Worm (Caenorhabditis elegans) whole organism, late embryonic: Measurements from ENCODE around the gene sta-1.
A peak's percentile ranks its signal among the peaks of the same experiment; 100 is the strongest.

Experiments used
- F13H6.1 ChIP-seq: sonication (generic microtip); optimal IDR thresholded peaks from 2 replicates; lab custom pipeline; 2016; ENCODE audit warnings: missing genetic modification characterization, missing compliant biosample characterization
- K02D7.2 ChIP-seq: sonication (generic microtip); optimal IDR thresholded peaks from 2 replicates; lab custom pipeline; 2017; ENCODE audit warnings: mild to moderate bottlenecking, missing genetic modification characterization, missing compliant biosample characterization
- K09A11.1 ChIP-seq: sonication (generic microtip); optimal IDR thresholded peaks from 2 replicates; lab custom pipeline; 2017; ENCODE audit warnings: antibody characterized with exemption, mild to moderate bottlenecking, missing genetic modification characterization, missing compliant biosample characterization; ENCODE audit not compliant: insufficient read depth
- T23F11.4 ChIP-seq: fragments of 200-800 bp; sonication (Bioruptor generic); optimal IDR thresholded peaks from 2 replicates; lab custom pipeline; 2018; ENCODE audit warnings: mild to moderate bottlenecking, missing genetic modification characterization, missing compliant biosample characterization
- ahr-1 ChIP-seq: sonication (generic microtip); optimal IDR thresholded peaks from 2 replicates; lab custom pipeline; 2016; ENCODE audit warnings: missing genetic modification characterization, missing compliant biosample characterization
- ama-1 ChIP-seq: fragments of 150-350 bp; optimal IDR thresholded peaks from 2 replicates; lab custom pipeline; 2014
- ceh-14 ChIP-seq: sonication (generic microtip); optimal IDR thresholded peaks from 2 replicates; lab custom pipeline; 2016; ENCODE audit warnings: missing genotype, missing genetic modification characterization, missing compliant biosample characterization
- ceh-18 ChIP-seq: sonication (generic microtip); optimal IDR thresholded peaks from 2 replicates; lab custom pipeline; 2016; ENCODE audit warnings: missing genetic modification characterization, missing compliant biosample characterization
- ceh-19 ChIP-seq: fragments of 200-800 bp; sonication (Bioruptor generic); optimal IDR thresholded peaks from 2 replicates; lab custom pipeline; 2018; ENCODE audit warnings: mild to moderate bottlenecking, missing genetic modification characterization, missing compliant biosample characterization
- ceh-2 ChIP-seq: sonication (generic microtip); optimal IDR thresholded peaks from 2 replicates; lab custom pipeline; 2016; ENCODE audit warnings: missing genotype, missing genetic modification characterization, missing compliant biosample characterization
- ceh-22 ChIP-seq: sonication (generic microtip); optimal IDR thresholded peaks from 2 replicates; lab custom pipeline; 2017; ENCODE audit warnings: missing biosample characterization, missing genetic modification characterization
- ceh-24 ChIP-seq: sonication (generic microtip); optimal IDR thresholded peaks from 2 replicates; lab custom pipeline; 2016; ENCODE audit warnings: mild to moderate bottlenecking, missing genetic modification characterization, missing compliant biosample characterization
- ceh-30 ChIP-seq: fragments of 150-350 bp; optimal IDR thresholded peaks from 2 replicates; lab custom pipeline; 2014; ENCODE audit warnings: missing biosample characterization, missing genetic modification characterization
- ceh-31 ChIP-seq: sonication (generic microtip); optimal IDR thresholded peaks from 2 replicates; lab custom pipeline; 2016; ENCODE audit warnings: missing genetic modification characterization, missing compliant biosample characterization
- ceh-34 ChIP-seq: sonication (generic microtip); optimal IDR thresholded peaks from 2 replicates; lab custom pipeline; 2016; ENCODE audit warnings: mild to moderate bottlenecking, missing genetic modification characterization, missing compliant biosample characterization
- ceh-45 ChIP-seq: fragments of 200-800 bp; sonication (Bioruptor generic); IDR thresholded peaks from 2 replicates; pipeline ENCODE4 v1.3.6; 2022; ENCODE audit warnings: missing genetic modification reagents, missing genetic modification characterization, missing compliant biosample characterization
- ceh-48 ChIP-seq: sonication (generic microtip); optimal IDR thresholded peaks from 2 replicates; lab custom pipeline; 2016; ENCODE audit warnings: missing genetic modification characterization, inconsistent platforms, missing compliant biosample characterization
- ceh-6 ChIP-seq: fragments of 200-800 bp; sonication (Bioruptor generic); optimal IDR thresholded peaks from 2 replicates; lab custom pipeline; 2018; ENCODE audit warnings: mild to moderate bottlenecking, missing genetic modification characterization, missing compliant biosample characterization
- ceh-9 ChIP-seq: sonication (generic microtip); optimal IDR thresholded peaks from 2 replicates; lab custom pipeline; 2016; ENCODE audit warnings: mild to moderate bottlenecking, missing genetic modification characterization, inconsistent platforms, missing compliant biosample characterization
- che-1 ChIP-seq: sonication (generic microtip); optimal IDR thresholded peaks from 2 replicates; lab custom pipeline; 2016; ENCODE audit warnings: mild to moderate bottlenecking, missing genetic modification characterization, missing compliant biosample characterization
- dmd-4 ChIP-seq: sonication (generic microtip); optimal IDR thresholded peaks from 2 replicates; lab custom pipeline; 2016; ENCODE audit warnings: borderline replicate concordance, missing genetic modification characterization, missing compliant biosample characterization
- dve-1 ChIP-seq: sonication (generic microtip); optimal IDR thresholded peaks from 2 replicates; lab custom pipeline; 2017; ENCODE audit warnings: antibody characterized with exemption, mild to moderate bottlenecking, missing genetic modification characterization, missing compliant biosample characterization
- elt-2 ChIP-seq: sonication (generic microtip); optimal IDR thresholded peaks from 2 replicates; lab custom pipeline; 2016; ENCODE audit warnings: missing genetic modification reagents, missing genetic modification characterization, missing compliant biosample characterization
- elt-4 ChIP-seq: sonication (generic microtip); optimal IDR thresholded peaks from 2 replicates; lab custom pipeline; 2016; ENCODE audit warnings: missing genetic modification characterization, missing compliant biosample characterization
- ets-4 ChIP-seq: sonication (generic microtip); optimal IDR thresholded peaks from 2 replicates; lab custom pipeline; 2016; ENCODE audit warnings: missing genetic modification characterization, missing compliant biosample characterization
- eyg-1 ChIP-seq: sonication (generic microtip); optimal IDR thresholded peaks from 2 replicates; lab custom pipeline; 2016; ENCODE audit warnings: missing genotype, missing genetic modification characterization, missing compliant biosample characterization
- fax-1 ChIP-seq: sonication (generic microtip); optimal IDR thresholded peaks from 2 replicates; lab custom pipeline; 2016; ENCODE audit warnings: missing genotype, missing genetic modification characterization, missing compliant biosample characterization
- fkh-6 ChIP-seq: sonication (generic microtip); optimal IDR thresholded peaks from 2 replicates; lab custom pipeline; 2016; ENCODE audit warnings: missing genetic modification characterization, missing compliant biosample characterization
- gmeb-2 ChIP-seq: sonication (generic microtip); optimal IDR thresholded peaks from 2 replicates; lab custom pipeline; 2016; ENCODE audit warnings: missing genetic modification characterization, inconsistent platforms, missing compliant biosample characterization
- hlh-13 ChIP-seq: fragments of 200-800 bp; sonication (Bioruptor generic); optimal IDR thresholded peaks from 2 replicates; lab custom pipeline; 2018; ENCODE audit warnings: mild to moderate bottlenecking, missing genetic modification characterization, missing compliant biosample characterization
- hlh-30 ChIP-seq: sonication (generic microtip); optimal IDR thresholded peaks from 2 replicates; lab custom pipeline; 2017; ENCODE audit warnings: antibody characterized with exemption, missing genetic modification characterization, missing compliant biosample characterization; ENCODE audit not compliant: insufficient read depth
- lin-11 ChIP-seq: fragments of 200-800 bp; sonication (Bioruptor generic); optimal IDR thresholded peaks from 2 replicates; lab custom pipeline; 2018; ENCODE audit warnings: mild to moderate bottlenecking, missing genetic modification characterization, missing compliant biosample characterization
- madf-2 ChIP-seq: sonication (generic microtip); optimal IDR thresholded peaks from 2 replicates; lab custom pipeline; 2017; ENCODE audit warnings: missing genetic modification characterization, missing compliant biosample characterization
- mec-3 ChIP-seq: sonication (generic microtip); optimal IDR thresholded peaks from 2 replicates; lab custom pipeline; 2016; ENCODE audit warnings: borderline replicate concordance, missing genetic modification characterization, missing compliant biosample characterization
- nfya-1 ChIP-seq: sonication (generic microtip); optimal IDR thresholded peaks from 2 replicates; lab custom pipeline; 2017; ENCODE audit warnings: missing genetic modification characterization, mild to moderate bottlenecking, missing compliant biosample characterization, antibody characterized with exemption, moderate library complexity
- nhr-11 ChIP-seq: fragments of 150-350 bp; optimal IDR thresholded peaks from 2 replicates; lab custom pipeline; 2014; ENCODE audit warnings: missing biosample characterization, missing genetic modification characterization
- nhr-232 ChIP-seq: sonication (generic microtip); optimal IDR thresholded peaks from 2 replicates; lab custom pipeline; 2016; ENCODE audit warnings: missing genetic modification characterization, missing compliant biosample characterization
- npax-4 ChIP-seq: sonication (generic microtip); optimal IDR thresholded peaks from 2 replicates; lab custom pipeline; 2016; ENCODE audit warnings: missing genetic modification characterization, missing compliant biosample characterization
- odd-2 ChIP-seq: sonication (generic microtip); optimal IDR thresholded peaks from 2 replicates; lab custom pipeline; 2017; ENCODE audit warnings: antibody characterized with exemption, mild to moderate bottlenecking, missing genetic modification characterization, missing compliant biosample characterization
- pag-3 ChIP-seq: sonication (generic microtip); optimal IDR thresholded peaks from 2 replicates; lab custom pipeline; 2016; ENCODE audit warnings: missing compliant biosample characterization, missing genetic modification characterization, borderline replicate concordance
- pax-1 ChIP-seq: fragments of 150-350 bp; optimal IDR thresholded peaks from 2 replicates; lab custom pipeline; 2014; ENCODE audit warnings: missing biosample characterization, missing genetic modification characterization
- pha-4 ChIP-seq: fragments of 150-350 bp; optimal IDR thresholded peaks from 2 replicates; lab custom pipeline; 2018; ENCODE audit warnings: missing biosample characterization, missing genetic modification reagents, missing genetic modification characterization
- pqm-1 ChIP-seq: sonication (generic microtip); optimal IDR thresholded peaks from 2 replicates; lab custom pipeline; 2016; ENCODE audit warnings: missing genetic modification characterization, missing compliant biosample characterization
- rnt-1 ChIP-seq: sonication (generic microtip); optimal IDR thresholded peaks from 2 replicates; lab custom pipeline; 2016; ENCODE audit warnings: missing genetic modification characterization, missing compliant biosample characterization
- sdc-2 ChIP-seq: sonication (generic microtip); optimal IDR thresholded peaks from 2 replicates; lab custom pipeline; 2016; ENCODE audit warnings: missing genotype, missing genetic modification characterization, missing compliant biosample characterization
- sox-2 ChIP-seq: fragments of 200-800 bp; sonication (Bioruptor generic); IDR thresholded peaks from 2 replicates; pipeline ENCODE4 v1.3.6; 2022; ENCODE audit warnings: missing genetic modification reagents, missing genetic modification characterization, missing compliant biosample characterization
- sox-4 ChIP-seq: sonication (generic microtip); optimal IDR thresholded peaks from 2 replicates; lab custom pipeline; 2017; ENCODE audit warnings: mild to moderate bottlenecking, missing genetic modification characterization, inconsistent platforms, missing compliant biosample characterization
- syd-9 ChIP-seq: sonication (generic microtip); optimal IDR thresholded peaks from 2 replicates; lab custom pipeline; 2016; ENCODE audit warnings: mild to moderate bottlenecking, missing genetic modification characterization, moderate library complexity, missing compliant biosample characterization
- tbx-2 ChIP-seq: sonication (generic microtip); optimal IDR thresholded peaks from 2 replicates; lab custom pipeline; 2016; ENCODE audit warnings: missing genetic modification characterization, missing compliant biosample characterization
- tbx-7 ChIP-seq: sonication (generic microtip); optimal IDR thresholded peaks from 2 replicates; lab custom pipeline; 2016; ENCODE audit warnings: missing genotype, missing genetic modification characterization, missing compliant biosample characterization
- unc-3 ChIP-seq, 2 experiments: fragments of 200-800 bp in 1 of 2; sonication (Bioruptor generic) in 1 of 2; sonication (generic microtip) in 1 of 2; conservative IDR thresholded peaks in 1 of 2; optimal IDR thresholded peaks in 1 of 2; 2 replicates each; pipeline versions ENCODE4 v1.3.6 to Lab custom; 2016 to 2022; ENCODE audit warnings: missing compliant biosample characterization in 2 of 2, missing genetic modification characterization in 2 of 2, missing genetic modification reagents in 1 of 2
- unc-42 ChIP-seq: sonication (generic microtip); optimal IDR thresholded peaks from 2 replicates; lab custom pipeline; 2016; ENCODE audit warnings: missing genotype, missing genetic modification characterization, missing compliant biosample characterization
- unc-86 ChIP-seq: sonication (generic microtip); optimal IDR thresholded peaks from 2 replicates; lab custom pipeline; 2016; ENCODE audit warnings: missing genetic modification characterization, missing compliant biosample characterization
- ztf-16 ChIP-seq: sonication (generic microtip); optimal IDR thresholded peaks from 2 replicates; lab custom pipeline; 2017; ENCODE audit warnings: missing genetic modification characterization, missing compliant biosample characterization

sta-1 gene

DNA sequence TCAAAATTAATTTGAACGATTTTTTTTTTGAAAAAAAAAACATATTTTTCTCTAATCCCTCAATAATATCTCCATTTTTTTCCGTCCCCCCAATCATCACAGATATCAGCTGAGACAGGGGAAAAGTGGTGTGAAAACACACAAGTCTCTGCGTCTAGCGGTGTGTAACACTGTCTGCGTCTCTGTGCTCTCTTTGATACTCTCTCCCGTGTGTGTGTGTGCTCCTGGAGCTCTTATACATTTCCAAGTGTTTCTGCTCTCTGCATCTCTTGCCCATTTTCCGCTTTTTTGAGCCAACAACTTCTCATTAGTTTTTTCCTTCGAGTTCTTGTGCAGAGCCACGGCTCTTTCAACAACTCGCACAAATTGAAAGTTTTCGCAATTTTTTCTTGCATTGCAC, 529 bp upstream of the sta-1 start:
- TF ChIP-seq dmd-4 = no peak
- no peak for TF ChIP-seq gmeb-2
- TF ChIP-seq ets-4 = no peak
- TF ChIP-seq T23F11.4 (GFP tag; lab: Kevin White, UChicago) = no peak
- TF ChIP-seq unc-42 (tag; lab: Kevin White, UChicago) = peak; percentile 27
- no peak for TF ChIP-seq syd-9 (tag; lab: Kevin White, UChicago)
- TF ChIP-seq fkh-6 (tag; lab: Kevin White, UChicago) = no peak
- TF ChIP-seq nhr-11 = no peak
- TF ChIP-seq ceh-34 (tag; lab: Kevin White, UChicago) = no peak
- no peak for TF ChIP-seq tbx-7 (tag; lab: Kevin White, UChicago)
- TF ChIP-seq madf-2 (tag; lab: Kevin White, UChicago) = no peak
- TF ChIP-seq ceh-30 (tag; lab: Kevin White, UChicago) = no peak
- TF ChIP-seq unc-86 (tag; lab: Kevin White, UChicago) = no peak
- no peak for TF ChIP-seq ceh-6 (GFP tag; lab: Kevin White, UChicago)
- no peak for TF ChIP-seq ceh-19 (GFP tag; lab: Kevin White, UChicago)
- peak; percentile 52 for TF ChIP-seq ceh-31 (tag; lab: Kevin White, UChicago)
- no peak for TF ChIP-seq K02D7.2
- no peak for TF ChIP-seq sox-2
- TF ChIP-seq ama-1 (lab: Kevin White, UChicago) = no peak
- no peak for TF ChIP-seq pag-3
- TF ChIP-seq ceh-14 (tag; lab: Kevin White, UChicago) = peak; percentile 64
- no peak for TF ChIP-seq rnt-1
- no peak for TF ChIP-seq hlh-13
- no peak for TF ChIP-seq che-1 (tag; lab: Kevin White, UChicago)
- TF ChIP-seq ceh-9 (tag; lab: Kevin White, UChicago) = no peak
- no peak for TF ChIP-seq ceh-22
- TF ChIP-seq ceh-18 (tag; lab: Kevin White, UChicago) = peak; percentile 55
- no peak for TF ChIP-seq pha-4 (tag; lab: Kevin White, UChicago)
- TF ChIP-seq ceh-24 = no peak
- no peak for TF ChIP-seq sox-4 (tag; lab: Kevin White, UChicago)
- TF ChIP-seq tbx-2 = peak; percentile 67
- TF ChIP-seq lin-11 = no peak
- no peak for TF ChIP-seq unc-3 (GFP tag; conservative IDR thresholded peaks at IDR 0.05; lab: Robert Waterston, UW)
- TF ChIP-seq unc-3 (tag; optimal IDR thresholded peaks at IDR 0.05; lab: Kevin White, UChicago) = no peak
- TF ChIP-seq dve-1 = peak; percentile 8
- no peak for TF ChIP-seq K09A11.1
- TF ChIP-seq pax-1 = no peak
- no peak for TF ChIP-seq hlh-30 (tag; lab: Kevin White, UChicago)
- TF ChIP-seq ahr-1 (tag; lab: Kevin White, UChicago) = no peak
- no peak for TF ChIP-seq mec-3
- no peak for TF ChIP-seq sdc-2 (tag; lab: Kevin White, UChicago)
- TF ChIP-seq ceh-45 (GFP tag; lab: Robert Waterston, UW) = no peak
- no peak for TF ChIP-seq ztf-16 (tag; lab: Kevin White, UChicago)
- TF ChIP-seq nhr-232 = no peak
- TF ChIP-seq odd-2 (tag; lab: Kevin White, UChicago) = no peak
- TF ChIP-seq nfya-1 (tag; lab: Kevin White, UChicago) = peak; percentile 60
- TF ChIP-seq elt-2 (tag; lab: Kevin White, UChicago) = peak; percentile 6
- no peak for TF ChIP-seq ceh-48 (tag; lab: Kevin White, UChicago)
- TF ChIP-seq ceh-2 = no peak
- no peak for TF ChIP-seq pqm-1
- TF ChIP-seq elt-4 (tag; lab: Kevin White, UChicago) = no peak
- no peak for TF ChIP-seq F13H6.1 (tag; lab: Kevin White, UChicago)
- no peak for TF ChIP-seq npax-4 (tag; lab: Kevin White, UChicago)
- no peak for TF ChIP-seq fax-1 (tag; lab: Kevin White, UChicago)
- TF ChIP-seq eyg-1 (tag; lab: Kevin White, UChicago) = no peak
- TF ChIP-seq, all 69 proteins: peak for 8
